Worm (Caenorhabditis elegans) whole organism, L1 larva: ENCODE measurements around the gene math-42.

ENCODE experiments used
- F16B12.6 ChIP-seq: fragments of 150-350 bp; optimal IDR thresholded peaks from 2 replicates; lab custom pipeline; 2014; ENCODE audit warnings: missing biosample characterization, missing genetic modification characterization
- Y116A8C.19 ChIP-seq: sonication (generic microtip); optimal IDR thresholded peaks from 2 replicates; lab custom pipeline; 2016; ENCODE audit warnings: missing compliant biosample characterization, missing genetic modification characterization, borderline replicate concordance
- aly-2 ChIP-seq: fragments of 150-350 bp; optimal IDR thresholded peaks from 2 replicates; lab custom pipeline; 2014; ENCODE audit warnings: missing biosample characterization, missing genetic modification characterization
- ama-1 ChIP-seq: fragments of 150-350 bp; optimal IDR thresholded peaks from 2 replicates; lab custom pipeline; 2014
- blmp-1 ChIP-seq: fragments of 150-350 bp; optimal IDR thresholded peaks from 2 replicates; lab custom pipeline; 2014; ENCODE audit warnings: missing biosample characterization, missing genetic modification characterization
- ceh-90 ChIP-seq: sonication (generic microtip); optimal IDR thresholded peaks from 2 replicates; lab custom pipeline; 2016; ENCODE audit warnings: missing genetic modification characterization, missing compliant biosample characterization
- dsc-1 ChIP-seq: sonication (generic microtip); optimal IDR thresholded peaks from 2 replicates; lab custom pipeline; 2016; ENCODE audit warnings: mild to moderate bottlenecking, missing genetic modification characterization, missing compliant biosample characterization
- efl-1 ChIP-seq, 4 experiments: fragments of 150-350 bp; optimal IDR thresholded peaks in 3 of 4; peaks in 1 of 4; 1 replicate in 1 of 4; 2 replicates in 3 of 4; lab custom pipeline; 2014; ENCODE audit warnings: missing biosample characterization in 2 of 4, missing genetic modification characterization in 2 of 4, missing genetic modification reagents in 2 of 4
- egl-13 ChIP-seq: sonication (generic microtip); optimal IDR thresholded peaks from 2 replicates; lab custom pipeline; 2016; ENCODE audit warnings: missing genotype, missing genetic modification reagents, missing genetic modification characterization, missing compliant biosample characterization
- egl-27 ChIP-seq, 2 experiments: fragments of 150-350 bp in 1 of 2; sonication (generic microtip); optimal IDR thresholded peaks; 3 replicates each; lab custom pipeline; 2017 to 2018; ENCODE audit warnings: missing biosample characterization in 2 of 2, missing genetic modification characterization in 2 of 2, missing genetic modification reagents in 2 of 2
- elt-2 ChIP-seq: sonication (generic microtip); optimal IDR thresholded peaks from 2 replicates; lab custom pipeline; 2016; ENCODE audit warnings: missing genetic modification characterization, mild to moderate bottlenecking, inconsistent platforms, missing compliant biosample characterization, missing genetic modification reagents
- ets-5 ChIP-seq: fragments of 200-800 bp; sonication (Bioruptor generic); IDR thresholded peaks from 2 replicates; pipeline ENCODE4 v1.3.6; 2022; ENCODE audit warnings: missing genetic modification characterization, missing compliant biosample characterization
- fkh-4 ChIP-seq: sonication (generic microtip); optimal IDR thresholded peaks from 2 replicates; lab custom pipeline; 2016; ENCODE audit warnings: missing compliant biosample characterization, missing genetic modification characterization, borderline replicate concordance
- fkh-8 ChIP-seq: sonication (generic microtip); optimal IDR thresholded peaks from 2 replicates; lab custom pipeline; 2016; ENCODE audit warnings: mild to moderate bottlenecking, missing genetic modification characterization, missing compliant biosample characterization
- grh-1 ChIP-seq: fragments of 200-800 bp; sonication (Bioruptor generic); IDR thresholded peaks from 2 replicates; pipeline ENCODE4 v1.3.6; 2022; ENCODE audit warnings: missing genetic modification reagents, missing genetic modification characterization, missing compliant biosample characterization
- irx-1 ChIP-seq: sonication (generic microtip); optimal IDR thresholded peaks from 2 replicates; lab custom pipeline; 2016; ENCODE audit warnings: missing genetic modification characterization, missing compliant biosample characterization
- lin-14 ChIP-seq: fragments of 200-800 bp; sonication (Bioruptor generic); optimal IDR thresholded peaks from 2 replicates; lab custom pipeline; 2018; ENCODE audit warnings: mild to moderate bottlenecking, missing genetic modification characterization, moderate library complexity, missing compliant biosample characterization
- nhr-11 ChIP-seq: fragments of 150-350 bp; optimal IDR thresholded peaks from 2 replicates; lab custom pipeline; 2014; ENCODE audit warnings: missing biosample characterization, missing genetic modification characterization
- nhr-237 ChIP-seq: fragments of 150-350 bp; optimal IDR thresholded peaks from 2 replicates; lab custom pipeline; 2014; ENCODE audit warnings: missing biosample characterization, missing genetic modification characterization
- nhr-47 ChIP-seq: sonication (generic microtip); optimal IDR thresholded peaks from 2 replicates; lab custom pipeline; 2016; ENCODE audit warnings: mild to moderate bottlenecking, missing genetic modification characterization, moderate library complexity, missing compliant biosample characterization
- nhr-77 ChIP-seq: fragments of 150-350 bp; optimal IDR thresholded peaks from 2 replicates; lab custom pipeline; 2014; ENCODE audit warnings: missing biosample characterization, missing genetic modification characterization
- nhr-85 ChIP-seq: sonication (generic microtip); peaks from one replicate; lab custom pipeline; 2016; ENCODE audit warnings: missing genetic modification characterization, inconsistent platforms, missing compliant biosample characterization
- nhr-90 ChIP-seq: sonication (generic microtip); optimal IDR thresholded peaks from 2 replicates; lab custom pipeline; 2016; ENCODE audit warnings: mild to moderate bottlenecking, missing genetic modification characterization, missing compliant biosample characterization; ENCODE audit not compliant: poor library complexity
- pag-3 ChIP-seq: sonication (generic microtip); optimal IDR thresholded peaks from 2 replicates; lab custom pipeline; 2017; ENCODE audit warnings: missing genetic modification characterization, mild to moderate bottlenecking, missing compliant biosample characterization, antibody characterized with exemption, borderline replicate concordance; ENCODE audit not compliant: insufficient read depth
- pax-3 ChIP-seq: fragments of 200-800 bp; sonication (Bioruptor generic); optimal IDR thresholded peaks from 2 replicates; lab custom pipeline; 2018; ENCODE audit warnings: mild to moderate bottlenecking, missing genetic modification characterization, moderate library complexity, missing compliant biosample characterization
- rnt-1 ChIP-seq: sonication (generic microtip); optimal IDR thresholded peaks from 2 replicates; lab custom pipeline; 2016; ENCODE audit warnings: mild to moderate bottlenecking, missing genetic modification characterization, moderate library complexity, missing compliant biosample characterization
- sup-37 ChIP-seq: fragments of 200-800 bp; sonication (Bioruptor generic); optimal IDR thresholded peaks from 2 replicates; lab custom pipeline; 2018; ENCODE audit warnings: mild to moderate bottlenecking, missing genetic modification characterization, missing compliant biosample characterization
- swsn-7 ChIP-seq: sonication (generic microtip); optimal IDR thresholded peaks from 2 replicates; lab custom pipeline; 2016; ENCODE audit warnings: missing genetic modification characterization, missing compliant biosample characterization
- unc-30 ChIP-seq: sonication (generic microtip); optimal IDR thresholded peaks from 2 replicates; lab custom pipeline; 2017; ENCODE audit warnings: missing biosample characterization, missing genetic modification characterization
- unc-86 ChIP-seq: sonication (generic microtip); optimal IDR thresholded peaks from 2 replicates; lab custom pipeline; 2016; ENCODE audit warnings: missing genetic modification characterization, missing compliant biosample characterization
- zag-1 ChIP-seq: fragments of 150-350 bp; optimal IDR thresholded peaks from 2 replicates; lab custom pipeline; 2014; ENCODE audit warnings: missing biosample characterization, missing genetic modification characterization

math-42 gene

DNA sequence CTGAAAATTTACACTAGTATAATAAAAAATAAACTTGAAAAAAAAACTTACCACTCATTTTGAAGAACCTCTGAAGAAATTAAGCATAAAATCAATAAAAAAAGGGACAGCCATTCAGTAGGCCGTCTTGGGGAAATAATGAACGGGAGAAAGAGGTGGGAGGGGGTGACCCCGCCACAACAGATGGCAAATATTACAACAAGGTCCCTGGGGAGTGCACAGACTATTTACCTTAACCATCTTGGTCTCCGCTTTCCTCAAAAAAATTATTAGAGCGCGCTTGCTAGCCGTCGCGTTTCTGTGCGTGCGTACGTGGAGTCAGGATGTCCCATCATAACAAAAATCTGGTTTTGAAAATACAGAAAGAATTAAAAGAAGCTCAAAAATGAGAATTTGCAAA, 7.8 kb upstream of the math-42 start, which contains the start of gene T16A1.10:
TSS of gene T16A1.10 (minus strand) at position 123 of the 400 bp plus-strand sequence.
- no peak for TF ChIP-seq efl-1 (optimal IDR thresholded peaks at IDR 0.05; lab: Kevin White, UChicago)
- peak in 1 of 2 experiments; percentile 17 for TF ChIP-seq efl-1 (GFP tag; optimal IDR thresholded peaks at IDR 0.05 in 1 of 2; lab: Kevin White, UChicago)
- TF ChIP-seq unc-30: no peak

DNA sequence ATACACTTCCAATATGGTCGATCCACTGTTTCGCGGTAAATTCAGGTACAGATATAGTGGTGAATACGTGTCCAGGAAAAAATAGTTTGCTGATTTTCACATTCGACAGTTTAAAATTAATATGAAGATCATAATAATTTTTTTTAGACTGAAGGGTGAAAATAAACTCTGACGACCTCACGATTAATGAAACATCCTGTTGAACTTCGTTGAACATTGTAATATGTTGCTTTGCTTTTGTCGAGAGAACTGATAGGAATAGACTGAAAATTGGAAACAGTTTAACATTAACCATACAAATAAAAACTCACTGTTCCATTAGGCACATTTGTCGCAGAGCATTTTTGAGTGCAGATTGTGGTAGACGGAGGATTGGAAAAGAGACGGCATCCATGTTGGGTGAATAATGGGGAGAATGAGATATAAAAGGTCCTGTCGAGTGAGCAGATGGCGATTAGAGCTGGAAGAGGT, 6.2 kb upstream of the math-42 start, which contains the start of gene fbxb-37:
TSS of gene fbxb-37 (minus strand) at position 421 of the 471 bp plus-strand sequence.
- no peak for TF ChIP-seq aly-2 (tag; lab: Kevin White, UChicago)
- TF ChIP-seq ama-1 (lab: Kevin White, UChicago): no peak
- no peak for TF ChIP-seq zag-1 (tag; lab: Kevin White, UChicago)
- TF ChIP-seq lin-14 (GFP tag; lab: Kevin White, UChicago): no peak
- no peak for TF ChIP-seq swsn-7 (tag; lab: Kevin White, UChicago)
- TF ChIP-seq unc-30: no peak
- no peak for TF ChIP-seq ets-5 (GFP tag; lab: Robert Waterston, UW)
- no peak for TF ChIP-seq dsc-1 (tag; lab: Kevin White, UChicago)
- no peak for TF ChIP-seq elt-2 (tag; lab: Kevin White, UChicago)

DNA sequence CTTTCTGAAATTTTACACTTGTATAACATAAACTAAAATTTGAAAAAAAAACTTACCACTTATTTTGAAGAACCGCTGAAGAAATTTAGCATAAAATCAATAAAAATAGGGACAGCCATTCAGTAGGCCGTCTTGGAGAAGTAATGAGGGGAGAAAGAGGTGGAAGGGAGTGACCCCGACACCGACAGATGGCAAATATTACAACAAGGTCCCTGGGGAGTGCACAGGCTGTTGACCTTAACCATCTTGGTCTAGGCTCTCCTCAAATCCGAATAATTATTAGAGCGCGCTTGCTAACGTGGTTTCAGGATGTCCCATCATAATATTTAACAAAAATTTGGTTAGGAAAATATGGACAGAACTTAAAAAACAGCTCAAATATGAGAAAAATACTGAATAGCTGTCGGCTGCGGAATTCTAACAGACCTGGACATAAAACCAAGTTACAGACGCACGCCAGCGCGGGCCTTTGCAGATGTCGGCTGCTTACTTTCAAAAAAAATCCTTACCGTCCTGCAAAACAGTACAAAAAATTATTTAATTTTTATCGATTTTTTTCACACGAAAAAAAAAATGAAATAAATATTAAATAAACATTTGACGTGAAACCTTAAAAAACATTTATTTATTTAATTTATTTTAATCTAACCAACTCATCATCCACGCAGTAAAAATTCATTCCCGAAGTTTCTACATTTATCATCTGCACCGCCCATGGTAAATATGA, 4.6 kb upstream of the math-42 start, which contains the start of gene T16A1.2:
TSS of gene T16A1.2 (plus strand) at position 677 of the 727 bp plus-strand sequence.
- TF ChIP-seq pax-3 (no peak), fkh-4 (tag; lab: Kevin White, UChicago) (no peak), grh-1 (no peak), sup-37 (no peak), fkh-8 (no peak), rnt-1 (tag; lab: Kevin White, UChicago) (no peak), egl-27 (tag; optimal IDR thresholded peaks at IDR 0.05; lab: Kevin White, UChicago) (no peak), nhr-237 (tag; lab: Kevin White, UChicago) (no peak), nhr-77 (tag; lab: Kevin White, UChicago) (no peak), pag-3 (tag; lab: Kevin White, UChicago) (no peak), ceh-90 (tag; lab: Kevin White, UChicago) (no peak), irx-1 (no peak), blmp-1 (tag; lab: Kevin White, UChicago) (no peak)

DNA sequence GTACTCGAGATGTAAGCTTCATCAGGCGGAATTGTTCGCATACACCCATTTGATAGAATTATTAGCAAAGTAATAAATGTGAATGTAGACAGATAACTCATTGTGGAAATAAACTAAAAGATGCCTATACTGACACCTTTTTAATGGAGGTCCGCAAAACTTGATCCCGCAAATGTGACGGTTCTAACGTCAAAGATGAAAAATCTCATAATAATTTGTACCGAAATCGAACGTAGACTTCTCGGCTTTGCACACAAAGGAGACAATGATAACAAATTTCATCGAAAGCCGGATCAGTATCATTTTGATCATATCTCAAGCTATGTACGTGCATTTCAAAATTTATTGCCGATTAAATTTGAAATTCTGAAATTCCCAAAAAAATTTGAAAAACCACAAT, 8.6 kb downstream of the math-42 start, which contains the start of gene R52.4:
TSS of gene R52.4 (minus strand) at position 101 of the 400 bp plus-strand sequence.
- TF ChIP-seq nhr-90 (tag; lab: Kevin White, UChicago): no peak
- no peak for TF ChIP-seq unc-86
- TF ChIP-seq F16B12.6 (tag; lab: Kevin White, UChicago): no peak
- no peak for TF ChIP-seq pag-3 (tag; lab: Kevin White, UChicago)
- no peak for TF ChIP-seq zag-1 (tag; lab: Kevin White, UChicago)
- no peak for TF ChIP-seq Y116A8C.19 (tag; lab: Kevin White, UChicago)
- no peak for TF ChIP-seq nhr-11
- no peak for TF ChIP-seq elt-2 (tag; lab: Kevin White, UChicago)
- no peak for TF ChIP-seq ceh-90 (tag; lab: Kevin White, UChicago)
- TF ChIP-seq fkh-8: no peak
- TF ChIP-seq nhr-85 (tag; lab: Kevin White, UChicago): no peak
- no peak for TF ChIP-seq nhr-47 (tag; lab: Kevin White, UChicago)

DNA sequence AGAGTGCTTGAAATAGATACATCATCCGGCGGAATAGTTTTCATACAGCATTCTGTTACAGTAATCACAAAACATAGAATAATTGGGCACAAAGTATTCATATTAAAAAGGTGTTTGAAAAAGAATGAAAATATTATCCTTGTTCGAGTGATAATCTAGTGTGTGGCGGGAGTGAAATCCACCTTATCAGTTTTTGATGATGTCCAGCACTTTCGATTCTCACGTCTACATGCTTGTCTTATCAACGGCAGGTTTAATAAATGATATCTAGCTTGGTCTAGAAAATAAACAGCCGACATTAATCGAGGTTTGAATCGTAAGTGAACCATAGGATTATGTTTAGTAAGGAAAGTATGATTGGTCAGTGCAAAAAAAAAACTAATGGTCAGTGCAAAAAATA, 10.2 kb downstream of the math-42 start, which contains the start of gene R52.5:
TSS of gene R52.5 (minus strand) at position 101 of the 400 bp plus-strand sequence.
- TF ChIP-seq blmp-1 (tag; lab: Kevin White, UChicago) (peak; percentile 54), egl-13 (tag; lab: Kevin White, UChicago) (no peak)
